Fruit fly (Drosophila melanogaster): Measurements from ENCODE around the gene CG15537.

- peak; percentile 83 for TF ChIP-seq svp (GFP tag)
- no peak for TF ChIP-seq Hr4 (GFP tag; optimal IDR thresholded peaks at IDR 0.05)
- TF ChIP-seq Gug (GFP tag; IDR thresholded peaks at IDR 0.05): no peak
- no peak for TF ChIP-seq OdsH (GFP tag; optimal IDR thresholded peaks at IDR 0.05)
- TF ChIP-seq esn (GFP tag; optimal IDR thresholded peaks at IDR 0.05): peak; percentile 38
- TF ChIP-seq ss (GFP tag; optimal IDR thresholded peaks at IDR 0.05): no peak
- TF ChIP-seq CG8119 (GFP tag; IDR thresholded peaks at IDR 0.05): no peak
- TF ChIP-seq CG10669 (GFP tag; optimal IDR thresholded peaks at IDR 0.05): no peak
Observed at dm6 chr3R:30454442-30454841, 11.0 kb upstream of the CG15537 start.

All from whole organism, prepupa.